Worm (Caenorhabditis elegans) whole organism, young adult: ENCODE data around the gene scl-5.

Experiments
- gei-17 ChIP-seq: fragments of 200-800 bp; sonication (Bioruptor generic); optimal IDR thresholded peaks from 2 replicates; lab custom pipeline; 2018; ENCODE audit warnings: mild to moderate bottlenecking, missing genetic modification characterization, missing compliant biosample characterization
- madf-8 ChIP-seq: fragments of 200-800 bp; sonication (Bioruptor generic); conservative IDR thresholded peaks from 2 replicates; pipeline ENCODE4 v1.3.6; 2022; ENCODE audit warnings: missing genetic modification reagents, missing genetic modification characterization, missing compliant biosample characterization
- nhr-80 ChIP-seq: sonication (generic microtip); optimal IDR thresholded peaks from 2 replicates; lab custom pipeline; 2016; ENCODE audit warnings: missing genetic modification characterization, missing compliant biosample characterization
- snpc-4 ChIP-seq, 5 experiments: fragments of 150-350 bp in 1 of 5; sonication (generic microtip) in 4 of 5; optimal IDR thresholded peaks; 2 replicates each; lab custom pipeline; 2014 to 2018; ENCODE audit warnings: missing genetic modification characterization in 5 of 5, missing biosample characterization in 3 of 5, antibody characterized with exemption in 2 of 5, mild to moderate bottlenecking in 2 of 5, missing compliant biosample characterization in 2 of 5, missing genotype in 2 of 5, moderate library complexity in 2 of 5, missing genetic modification reagents in 1 of 5

- TF ChIP-seq gei-17 (GFP tag; lab: Kevin White, UChicago) (no peak), madf-8 (GFP tag; lab: Robert Waterston, UW) (no peak), nhr-80 (tag; lab: Kevin White, UChicago) (no peak), snpc-4 (GFP tag; optimal IDR thresholded peaks at IDR 0.05; lab: Kevin White, UChicago) (no peak), snpc-4 (tag; optimal IDR thresholded peaks at IDR 0.05; lab: Kevin White, UChicago) (no peak)
Measured at ce11 chrIV:13070142-13070541, 6.3 kb downstream of the scl-5 start, which contains the start of gene scl-7.
